4 worm cellular contexts compared by ENCODE assay signal in genomic region chrIII:8709735-8710134, ce11.
A peak's percentile ranks its signal among the peaks of the same experiment; 100 is the strongest.
TF ChIP-seq lines count a peak whose summit lies in the region.

No protein-coding gene starts in this region.

TF ChIP-seq in whole organism, L1 larva, 84 proteins besides CTCF, POLR2A, EP300 and RAD21:
- TF ChIP-seq nhr-85 (tag; lab: Kevin White, UChicago) = peak; percentile 73
- TF ChIP-seq fos-1 (tag; optimal IDR thresholded peaks at IDR 0.05; lab: Kevin White, UChicago) = no peak
- peak; percentile 95 for TF ChIP-seq blmp-1 (tag; optimal IDR thresholded peaks at IDR 0.05; lab: Kevin White, UChicago)
- no peak for TF ChIP-seq efl-1 (optimal IDR thresholded peaks at IDR 0.05; lab: Kevin White, UChicago)
- no peak for TF ChIP-seq efl-1 (GFP tag; optimal IDR thresholded peaks at IDR 0.05 in 1 of 2; lab: Kevin White, UChicago)
- TF ChIP-seq elt-3 (tag; optimal IDR thresholded peaks at IDR 0.05; lab: Kevin White, UChicago) = peak in 1 of 6 experiments; percentile 20
- TF ChIP-seq ztf-4 (tag; optimal IDR thresholded peaks at IDR 0.05; lab: Kevin White, UChicago) = no peak

TF ChIP-seq in whole organism, L2 larva, 48 proteins besides CTCF, POLR2A, EP300 and RAD21:
- TF ChIP-seq ztf-11 (tag; optimal IDR thresholded peaks at IDR 0.05; lab: Kevin White, UChicago) = no peak
- TF ChIP-seq ama-1 (optimal IDR thresholded peaks at IDR 0.05; lab: Kevin White, UChicago) = no peak
- no peak for TF ChIP-seq dmd-4 (tag; optimal IDR thresholded peaks at IDR 0.05; lab: Kevin White, UChicago)
- TF ChIP-seq unc-62 (GFP tag; optimal IDR thresholded peaks at IDR 0.05; lab: Kevin White, UChicago) = no peak
- no peak for TF ChIP-seq nhr-23 (tag; optimal IDR thresholded peaks at IDR 0.05; lab: Kevin White, UChicago)
- no peak for TF ChIP-seq ceh-82 (tag; optimal IDR thresholded peaks at IDR 0.05; lab: Kevin White, UChicago)
- no peak for TF ChIP-seq F13H6.1 (tag; optimal IDR thresholded peaks at IDR 0.05; lab: Kevin White, UChicago)
- TF ChIP-seq nhr-6 (tag; optimal IDR thresholded peaks at IDR 0.05; lab: Kevin White, UChicago) = no peak
- no peak for TF ChIP-seq ztf-4 (tag; optimal IDR thresholded peaks at IDR 0.05; lab: Kevin White, UChicago)
- peak; percentile 48 for TF ChIP-seq sma-9 (GFP tag; optimal IDR thresholded peaks at IDR 0.05; lab: Kevin White, UChicago)
- TF ChIP-seq sma-9 (tag; optimal IDR thresholded peaks at IDR 0.05; lab: Kevin White, UChicago) = no peak
- no peak for TF ChIP-seq sma-3 (GFP tag; optimal IDR thresholded peaks at IDR 0.05; lab: Kevin White, UChicago)
- TF ChIP-seq blmp-1 (tag; optimal IDR thresholded peaks at IDR 0.05; lab: Kevin White, UChicago; ENCODE audit: insufficient read depth) = peak; percentile 67

TF ChIP-seq in whole organism, L3 larva, 47 proteins besides CTCF, POLR2A, EP300 and RAD21:
- TF ChIP-seq jun-1 (tag; optimal IDR thresholded peaks at IDR 0.05; lab: Kevin White, UChicago) (no peak), nhr-67 (tag; optimal IDR thresholded peaks at IDR 0.05; lab: Kevin White, UChicago) (no peak), nhr-43 (tag; optimal IDR thresholded peaks at IDR 0.05; lab: Kevin White, UChicago; ENCODE audit: poor library complexity, severe bottlenecking) (peak; percentile 15), nhr-237 (tag; optimal IDR thresholded peaks at IDR 0.05; lab: Kevin White, UChicago) (no peak)

TF ChIP-seq in whole organism, L4 larva, 104 proteins besides CTCF, POLR2A, EP300 and RAD21:
- no peak for TF ChIP-seq F49E8.2 (tag; optimal IDR thresholded peaks at IDR 0.05; lab: Kevin White, UChicago; ENCODE audit: borderline replicate concordance)
- peak; percentile 42 for TF ChIP-seq nhr-48 (tag; optimal IDR thresholded peaks at IDR 0.05; lab: Kevin White, UChicago)
- no peak for TF ChIP-seq daf-8 (GFP tag; IDR thresholded peaks at IDR 0.05; lab: Robert Waterston, UW)
- TF ChIP-seq hmg-1.1 (GFP tag; IDR thresholded peaks at IDR 0.05; lab: Robert Waterston, UW) = no peak
- no peak for TF ChIP-seq tra-1 (GFP tag; IDR thresholded peaks at IDR 0.05; lab: Robert Waterston, UW)
- no peak for TF ChIP-seq dmd-8 (GFP tag; IDR thresholded peaks at IDR 0.05; lab: Robert Waterston, UW)
- TF ChIP-seq madf-5 (GFP tag; IDR thresholded peaks at IDR 0.05; lab: Robert Waterston, UW) = no peak
- peak; percentile 26 for TF ChIP-seq nhr-28 (tag; optimal IDR thresholded peaks at IDR 0.05; lab: Kevin White, UChicago)
TF ChIP-seq in whole organism, L4 larva: peak in this region for 2.

Comparison
In these comparisons a context has a peak if more than half of its experiments do, and no peak if none do; other contexts are left out.
1. Of the 29 proteins assayed by ChIP-seq in both whole organism, L4 larva and whole organism, L1 larva: peak only in whole organism, L4 larva: nhr-28; only in whole organism, L1 larva: none; in both: none; in neither: 28.